Fruit fly (Drosophila melanogaster) whole organism, embryonic: ENCODE results near the gene Dyrk2.

Experiments used
- Blimp-1 ChIP-seq: fragments of 200-800 bp; sonication (Bioruptor generic); optimal IDR thresholded peaks from 3 replicates; lab custom pipeline; 2018; ENCODE audit warnings: missing biosample characterization, missing genetic modification characterization, mild to moderate bottlenecking, moderate library complexity, missing genetic modification reagents
- CG10366 ChIP-seq: fragments of 200-800 bp; sonication (Bioruptor generic); IDR thresholded peaks from 2 replicates; pipeline ENCODE4 v1.3.6; 2022; ENCODE audit warnings: missing biosample characterization, missing genetic modification characterization
- CG11456 ChIP-seq: fragments of 200-800 bp; sonication (Bioruptor generic); IDR thresholded peaks from 3 replicates; pipeline ENCODE4 v1.3.6; 2022; ENCODE audit warnings: missing biosample characterization, missing genetic modification characterization
- CG12219 ChIP-seq: fragments of 200-800 bp; sonication (Bioruptor generic); optimal IDR thresholded peaks from 3 replicates; lab custom pipeline; 2018; ENCODE audit warnings: missing biosample characterization, mild to moderate bottlenecking, missing genetic modification characterization
- CG13624 ChIP-seq: fragments of 200-800 bp; sonication (Bioruptor generic); optimal IDR thresholded peaks from 2 replicates; lab custom pipeline; 2016; ENCODE audit warnings: missing biosample characterization, missing genetic modification characterization
- CG13775 ChIP-seq: fragments of 200-800 bp; sonication (Bioruptor generic); optimal IDR thresholded peaks from 3 replicates; lab custom pipeline; 2017; ENCODE audit warnings: missing biosample characterization, mild to moderate bottlenecking, missing genetic modification characterization
- CG14860 ChIP-seq: fragments of 200-800 bp; sonication (Bioruptor generic); IDR thresholded peaks from 3 replicates; pipeline ENCODE4 v1.3.6; 2022; ENCODE audit warnings: missing biosample characterization, missing genetic modification characterization; ENCODE audit not compliant: partially characterized antibody
- CG15696 ChIP-seq: fragments of 200-800 bp; sonication (Bioruptor generic); optimal IDR thresholded peaks from 2 replicates; lab custom pipeline; 2019; ENCODE audit warnings: missing biosample characterization, mild to moderate bottlenecking, missing genetic modification characterization, moderate library complexity
- CG17829 ChIP-seq: fragments of 200-800 bp; optimal IDR thresholded peaks from 2 replicates; lab custom pipeline; 2019; ENCODE audit warnings: missing biosample characterization, mild to moderate bottlenecking, missing genetic modification characterization, moderate library complexity
- CG3163 ChIP-seq: fragments of 200-800 bp; sonication (Bioruptor generic); optimal IDR thresholded peaks from 3 replicates; lab custom pipeline; 2016; ENCODE audit warnings: missing biosample characterization, missing genetic modification characterization
- CG3838 ChIP-seq: fragments of 200-800 bp; sonication (Bioruptor generic); optimal IDR thresholded peaks from 3 replicates; lab custom pipeline; 2016; ENCODE audit warnings: missing biosample characterization, missing genetic modification characterization
- CG4328 ChIP-seq: fragments of 200-800 bp; sonication (Bioruptor generic); optimal IDR thresholded peaks from 3 replicates; lab custom pipeline; 2017; ENCODE audit warnings: missing biosample characterization, missing genetic modification reagents, missing genetic modification characterization
- CG4404 ChIP-seq: fragments of 200-800 bp; sonication (Bioruptor generic); IDR thresholded peaks from 2 replicates; pipeline ENCODE4 v1.3.6; 2022; ENCODE audit warnings: missing biosample characterization, missing genetic modification characterization
- CG6765 ChIP-seq: fragments of 200-800 bp; sonication (Bioruptor generic); optimal IDR thresholded peaks from 3 replicates; lab custom pipeline; 2017; ENCODE audit warnings: missing biosample characterization, mild to moderate bottlenecking, missing genetic modification characterization
- CG6791 ChIP-seq: fragments of 200-800 bp; sonication (Bioruptor generic); IDR thresholded peaks from 3 replicates; pipeline ENCODE4 v1.3.6; 2022; ENCODE audit warnings: missing biosample characterization, missing genetic modification characterization; ENCODE audit not compliant: partially characterized antibody
- CG8765 ChIP-seq: fragments of 200-800 bp; sonication (Bioruptor generic); IDR thresholded peaks from 2 replicates; pipeline ENCODE4 v1.3.6; 2022; ENCODE audit warnings: missing biosample characterization, missing genetic modification characterization
- Camta ChIP-seq: fragments of 200-800 bp; sonication (Bioruptor generic); optimal IDR thresholded peaks from 2 replicates; lab custom pipeline; 2016; ENCODE audit warnings: missing biosample characterization, missing genetic modification characterization
- CrebB ChIP-seq: fragments of 200-800 bp; sonication (Bioruptor generic); optimal IDR thresholded peaks from 3 replicates; lab custom pipeline; 2018; ENCODE audit warnings: missing biosample characterization, mild to moderate bottlenecking, missing genetic modification characterization
- D19B ChIP-seq: fragments of 200-800 bp; sonication (Bioruptor generic); optimal IDR thresholded peaks from 2 replicates; lab custom pipeline; 2017; ENCODE audit warnings: missing biosample characterization, mild to moderate bottlenecking, missing genetic modification characterization
- Dp ChIP-seq: fragments of 200-800 bp; sonication (Bioruptor generic); optimal IDR thresholded peaks from 2 replicates; lab custom pipeline; 2018; ENCODE audit warnings: missing biosample characterization, mild to moderate bottlenecking, missing genetic modification characterization, moderate library complexity
- Elba2 ChIP-seq: fragments of 200-800 bp; sonication (Bioruptor generic); optimal IDR thresholded peaks from 3 replicates; lab custom pipeline; 2016; ENCODE audit warnings: missing biosample characterization, missing genetic modification characterization
- Hey ChIP-seq: fragments of 200-800 bp; sonication (Bioruptor generic); optimal IDR thresholded peaks from 3 replicates; lab custom pipeline; 2018; ENCODE audit warnings: missing biosample characterization, mild to moderate bottlenecking, missing genetic modification characterization
- Hr3 ChIP-seq: fragments of 200-800 bp; sonication (Bioruptor generic); optimal IDR thresholded peaks from 3 replicates; lab custom pipeline; 2016; ENCODE audit warnings: missing biosample characterization, missing genetic modification characterization
- Kr ChIP-seq: fragments of 200-800 bp; sonication (Bioruptor generic); optimal IDR thresholded peaks from 2 replicates; lab custom pipeline; 2017; ENCODE audit warnings: missing biosample characterization, mild to moderate bottlenecking, missing genetic modification characterization
- MBD-R2 ChIP-seq: fragments of 200-800 bp; sonication (Bioruptor generic); IDR thresholded peaks from 2 replicates; pipeline ENCODE4 v1.3.6; 2022; ENCODE audit warnings: missing biosample characterization, missing genetic modification characterization
- Mes4 ChIP-seq: fragments of 200-800 bp; sonication (Bioruptor generic); optimal IDR thresholded peaks from 2 replicates; lab custom pipeline; 2016; ENCODE audit warnings: missing biosample characterization, missing genetic modification characterization
- NC2α ChIP-seq: fragments of 200-800 bp; sonication (Bioruptor generic); optimal IDR thresholded peaks from 2 replicates; lab custom pipeline; 2016; ENCODE audit warnings: missing biosample characterization, missing genetic modification characterization
- Oaz ChIP-seq: fragments of 200-800 bp; sonication (Bioruptor generic); IDR thresholded peaks from 2 replicates; pipeline ENCODE4 v1.3.6; 2022; ENCODE audit warnings: missing biosample characterization, missing genetic modification characterization
- Sin3A ChIP-seq: fragments of >200 bp; optimal IDR thresholded peaks from 2 replicates; lab custom pipeline; 2018
- Sry-δ ChIP-seq: fragments of 200-800 bp; sonication (Bioruptor generic); optimal IDR thresholded peaks from 2 replicates; lab custom pipeline; 2016; ENCODE audit warnings: missing biosample characterization, missing genetic modification characterization
- Ssrp ChIP-seq: fragments of 200-800 bp; sonication (Bioruptor generic); optimal IDR thresholded peaks from 2 replicates; lab custom pipeline; 2018; ENCODE audit warnings: missing biosample characterization, mild to moderate bottlenecking, missing genetic modification characterization, moderate library complexity
- Tbp ChIP-seq: fragments of >200 bp; optimal IDR thresholded peaks from 2 replicates; lab custom pipeline; 2018; ENCODE audit warnings: missing biosample characterization, missing genetic modification characterization
- Vsx1 ChIP-seq: fragments of 200-800 bp; sonication (Bioruptor generic); optimal IDR thresholded peaks from 2 replicates; lab custom pipeline; 2017; ENCODE audit warnings: missing biosample characterization, mild to moderate bottlenecking, missing genetic modification characterization, missing genetic modification reagents
- bab2 ChIP-seq: fragments of 200-800 bp; sonication (Bioruptor generic); optimal IDR thresholded peaks from 2 replicates; lab custom pipeline; 2016; ENCODE audit warnings: missing biosample characterization, missing genetic modification characterization
- bbx ChIP-seq: fragments of 200-800 bp; sonication (Bioruptor generic); IDR thresholded peaks from 2 replicates; pipeline ENCODE4 v1.3.6; 2022; ENCODE audit warnings: missing biosample characterization, missing genetic modification characterization; ENCODE audit not compliant: partially characterized antibody
- bigmax ChIP-seq: fragments of 200-800 bp; sonication (Bioruptor generic); optimal IDR thresholded peaks from 2 replicates; lab custom pipeline; 2018; ENCODE audit warnings: missing biosample characterization, mild to moderate bottlenecking, missing genetic modification characterization
- ci ChIP-seq: fragments of 200-800 bp; sonication (Bioruptor generic); IDR thresholded peaks from 3 replicates; pipeline ENCODE4 v1.3.6; 2022; ENCODE audit warnings: missing biosample characterization, missing genetic modification characterization
- dm ChIP-seq: fragments of 200-800 bp; sonication (Bioruptor generic); optimal IDR thresholded peaks from 3 replicates; lab custom pipeline; 2016; ENCODE audit warnings: missing biosample characterization, missing genetic modification characterization
- gsb ChIP-seq: fragments of 200-800 bp; sonication (Bioruptor generic); IDR thresholded peaks from 2 replicates; pipeline ENCODE4 v1.3.6; 2022; ENCODE audit warnings: missing biosample characterization, missing genetic modification characterization
- h ChIP-seq: fragments of >200 bp; optimal IDR thresholded peaks from 2 replicates; lab custom pipeline; 2017
- lola ChIP-seq, 3 experiments: fragments of >200 bp in 2 of 3; fragments of 200-800 bp in 1 of 3; sonication (Bioruptor generic) in 1 of 3; optimal IDR thresholded peaks; 2 replicates each; lab custom pipeline; 2017 to 2019; ENCODE audit warnings: missing biosample characterization in 3 of 3, missing genetic modification characterization in 3 of 3, mild to moderate bottlenecking in 1 of 3, moderate library complexity in 1 of 3
- mld ChIP-seq: fragments of 200-800 bp; sonication (Bioruptor generic); IDR thresholded peaks from 3 replicates; pipeline ENCODE4 v1.3.6; 2022; ENCODE audit warnings: missing biosample characterization, missing genetic modification characterization; ENCODE audit not compliant: partially characterized antibody
- nmo ChIP-seq: fragments of 200-800 bp; sonication (Bioruptor generic); optimal IDR thresholded peaks from 2 replicates; lab custom pipeline; 2018; ENCODE audit warnings: missing biosample characterization, mild to moderate bottlenecking, missing genetic modification characterization, moderate library complexity
- onecut ChIP-seq: fragments of 200-800 bp; sonication (Bioruptor generic); IDR thresholded peaks from 2 replicates; pipeline ENCODE4 v1.3.6; 2022; ENCODE audit warnings: missing biosample characterization, missing genetic modification characterization
- org-1 ChIP-seq: fragments of 200-800 bp; sonication (Bioruptor generic); optimal IDR thresholded peaks from 2 replicates; lab custom pipeline; 2017; ENCODE audit warnings: missing biosample characterization, missing genetic modification characterization
- pan ChIP-seq, 4 experiments: fragments of >200 bp in 3 of 4; fragments of 200-800 bp in 1 of 4; sonication (Bioruptor generic) in 1 of 4; optimal IDR thresholded peaks in 3 of 4; IDR thresholded peaks in 1 of 4; 2 replicates each; pipeline versions ENCODE4 v1.3.6 to Lab custom; 2017 to 2022; ENCODE audit warnings: missing biosample characterization in 2 of 4, missing genetic modification characterization in 2 of 4, mixed read lengths in 1 of 4
- sens-2 ChIP-seq: fragments of 200-800 bp; sonication (Bioruptor generic); IDR thresholded peaks from 2 replicates; pipeline ENCODE4 v1.3.6; 2022; ENCODE audit warnings: missing biosample characterization, missing genetic modification characterization
- trem ChIP-seq: fragments of 200-800 bp; optimal IDR thresholded peaks from 3 replicates; lab custom pipeline; 2019; ENCODE audit warnings: missing biosample characterization, mild to moderate bottlenecking, missing genetic modification characterization, moderate library complexity
- zen ChIP-seq: fragments of 200-800 bp; sonication (Bioruptor generic); optimal IDR thresholded peaks from 3 replicates; lab custom pipeline; 2018; ENCODE audit warnings: missing biosample characterization, mild to moderate bottlenecking, missing genetic modification characterization, moderate library complexity
- zen2 ChIP-seq: fragments of 200-800 bp; sonication (Bioruptor generic); IDR thresholded peaks from 3 replicates; pipeline ENCODE4 v1.3.6; 2022; ENCODE audit warnings: missing biosample characterization, missing genetic modification characterization; ENCODE audit not compliant: partially characterized antibody
- zfh1 ChIP-seq: fragments of 200-800 bp; sonication (Bioruptor generic); IDR thresholded peaks from 3 replicates; pipeline ENCODE4 v1.3.6; 2022; ENCODE audit warnings: missing biosample characterization, missing genetic modification characterization

Dyrk2 gene

dm6 chr2L:14160887-14161286 is 73.0 kb downstream of the Dyrk2 start (continued):
- TF ChIP-seq trem (tag; lab: Kevin White, UChicago): peak; percentile 38
- TF ChIP-seq CrebB: no peak
- TF ChIP-seq CG15696 (tag; lab: Kevin White, UChicago): peak; percentile 48
- no peak for TF ChIP-seq sens-2
- no peak for TF ChIP-seq Blimp-1 (GFP tag; lab: Kevin White, UChicago)
- TF ChIP-seq Dp (GFP tag; lab: Kevin White, UChicago): no peak
- no peak for TF ChIP-seq Ssrp
- TF ChIP-seq zfh1: 0 out of 3 replicates have a peak, but pooled peaks have one; percentile 30
- TF ChIP-seq org-1 (GFP tag; lab: Kevin White, UChicago): no peak
- peak; percentile 7 for TF ChIP-seq CG3163 (GFP tag; lab: Kevin White, UChicago)
- TF ChIP-seq onecut: no peak
- no peak for TF ChIP-seq Oaz (GFP tag; lab: Robert Waterston, UW)
- no peak for TF ChIP-seq D19B (GFP tag; lab: Kevin White, UChicago)
- 0 out of 3 replicates have a peak, but pooled peaks have one; percentile 32 for TF ChIP-seq ci (GFP tag; lab: Robert Waterston, UW)
- TF ChIP-seq MBD-R2 (GFP tag; lab: Robert Waterston, UW): no peak
- no peak for TF ChIP-seq CG12219 (GFP tag; lab: Kevin White, UChicago)
- TF ChIP-seq mld (GFP tag; lab: Robert Waterston, UW): no peak
- TF ChIP-seq CG3838 (GFP tag; lab: Kevin White, UChicago): no peak
- peak; percentile 35 for TF ChIP-seq nmo
- no peak for TF ChIP-seq h (lab: Kevin White, UChicago)
- no peak for TF ChIP-seq NC2α (GFP tag; lab: Kevin White, UChicago)
- TF ChIP-seq Sry-δ: no peak
- TF ChIP-seq CG4404 (GFP tag; lab: Robert Waterston, UW): no peak
- no peak for TF ChIP-seq Mes4 (GFP tag; lab: Kevin White, UChicago)
- peak; percentile 30 for TF ChIP-seq Hr3 (GFP tag; lab: Kevin White, UChicago)
- TF ChIP-seq bbx (GFP tag; lab: Robert Waterston, UW): no peak
- no peak for TF ChIP-seq CG6765 (GFP tag; lab: Kevin White, UChicago)
- no peak for TF ChIP-seq Sin3A (lab: Kevin White, UChicago)
- TF ChIP-seq CG6791 (GFP tag; lab: Robert Waterston, UW): no peak
- TF ChIP-seq CG13624: no peak
- no peak for TF ChIP-seq CG4328 (GFP tag; lab: Kevin White, UChicago)
- no peak for TF ChIP-seq CG13775 (GFP tag; lab: Kevin White, UChicago)
- no peak for TF ChIP-seq Camta (GFP tag; lab: Kevin White, UChicago)
- no peak for TF ChIP-seq CG14860 (GFP tag; lab: Robert Waterston, UW)
- no peak for TF ChIP-seq Elba2 (GFP tag; lab: Kevin White, UChicago)
- no peak for TF ChIP-seq zen2 (GFP tag; lab: Robert Waterston, UW)
- peak; percentile 7 for TF ChIP-seq bigmax
- TF ChIP-seq pan (optimal IDR thresholded peaks at IDR 0.05; lab: Kevin White, UChicago): no peak
- TF ChIP-seq pan (GFP tag; optimal IDR thresholded peaks at IDR 0.05 in 1 of 2, IDR thresholded peaks at IDR 0.05 in 1 of 2): no peak
- TF ChIP-seq CG10366: no peak
- TF ChIP-seq bab2 (GFP tag; lab: Kevin White, UChicago): no peak
- no peak for TF ChIP-seq Vsx1 (GFP tag; lab: Kevin White, UChicago)
- TF ChIP-seq Kr (GFP tag; lab: Kevin White, UChicago): no peak
- no peak for TF ChIP-seq CG17829 (tag; lab: Kevin White, UChicago)
- peak; percentile 74; the same call in 2 of the 3 replicates for TF ChIP-seq CG11456 (GFP tag; lab: Robert Waterston, UW)
- no peak for TF ChIP-seq gsb (GFP tag; lab: Robert Waterston, UW)
- TF ChIP-seq CG8765 (GFP tag; lab: Robert Waterston, UW): no peak
- TF ChIP-seq Tbp (GFP tag; lab: Kevin White, UChicago): no peak
- no peak for TF ChIP-seq Hey (tag; lab: Kevin White, UChicago)
- TF ChIP-seq dm: no peak
- no peak for TF ChIP-seq lola (GFP tag; optimal IDR thresholded peaks at IDR 0.05; lab: Kevin White, UChicago)
- TF ChIP-seq zen: peak; percentile 60
